Fruit fly (Drosophila melanogaster): Measurements from ENCODE around the gene Obp18a.
A peak's percentile ranks its signal among the peaks of the same experiment; 100 is the strongest.

Gene Obp18a

dm6 chrX:19154998-19155397 lies 19.3 kb upstream of the Obp18a start (continued):
- TF ChIP-seq CG15696 (tag; optimal IDR thresholded peaks at IDR 0.05) (peak; percentile 92), CG17612 (GFP tag; IDR thresholded peaks at IDR 0.05) (peak; percentile 44; the same call in 1 of the 2 replicates), CG43689 (GFP tag; IDR thresholded peaks at IDR 0.05) (no peak), Oli (tag; optimal IDR thresholded peaks at IDR 0.05) (peak; percentile 87), Camta (GFP tag; optimal IDR thresholded peaks at IDR 0.05) (peak; percentile 86), Lpt (GFP tag; optimal IDR thresholded peaks at IDR 0.05) (no peak), vnd (GFP tag; IDR thresholded peaks at IDR 0.05; ENCODE audit: partially characterized antibody) (no peak), lilli (GFP tag; optimal IDR thresholded peaks at IDR 0.05) (peak; percentile 81), Mad (GFP tag; optimal IDR thresholded peaks at IDR 0.05) (peak; percentile 75), CG16813 (GFP tag; IDR thresholded peaks at IDR 0.05; ENCODE audit: partially characterized antibody) (no peak), en (GFP tag; optimal IDR thresholded peaks at IDR 0.05) (peak; percentile 68), Blimp-1 (GFP tag; optimal IDR thresholded peaks at IDR 0.05) (peak; percentile 92), CG7372 (GFP tag; IDR thresholded peaks at IDR 0.05) (peak; percentile 56; the same call in 1 of the 2 replicates), usp (GFP tag; optimal IDR thresholded peaks at IDR 0.05) (no peak), Usf (GFP tag; optimal IDR thresholded peaks at IDR 0.05) (peak; percentile 71), Dad (GFP tag; optimal IDR thresholded peaks at IDR 0.05) (peak; percentile 89), Myb (GFP tag; optimal IDR thresholded peaks at IDR 0.05) (peak; percentile 48), pita (GFP tag; optimal IDR thresholded peaks at IDR 0.05) (no peak), inv (GFP tag; IDR thresholded peaks at IDR 0.05; ENCODE audit: partially characterized antibody) (no peak), zen2 (GFP tag; IDR thresholded peaks at IDR 0.05; ENCODE audit: partially characterized antibody) (no peak), sqz (GFP tag; optimal IDR thresholded peaks at IDR 0.05) (peak; percentile 36), ems (GFP tag; optimal IDR thresholded peaks at IDR 0.05) (peak; percentile 85), yki (optimal IDR thresholded peaks at IDR 0.05) (no peak), sim (GFP tag; IDR thresholded peaks at IDR 0.05) (peak; percentile 88), tup (GFP tag; optimal IDR thresholded peaks at IDR 0.05) (peak; percentile 55), CG16863 (GFP tag; optimal IDR thresholded peaks at IDR 0.05) (peak; percentile 89), CG17912 (GFP tag; optimal IDR thresholded peaks at IDR 0.05) (no peak), gcm2 (GFP tag; optimal IDR thresholded peaks at IDR 0.05) (peak; percentile 34), hth (optimal IDR thresholded peaks at IDR 0.05) (no peak), gro (GFP tag; optimal IDR thresholded peaks at IDR 0.05) (peak; percentile 58), stwl (tag; optimal IDR thresholded peaks at IDR 0.05) (peak; percentile 55), Dll (GFP tag; IDR thresholded peaks at IDR 0.05; ENCODE audit: partially characterized antibody) (no peak), CG11696 (GFP tag; IDR thresholded peaks at IDR 0.05) (no peak), grn (GFP tag; optimal IDR thresholded peaks at IDR 0.05) (peak; percentile 35), CTCF (GFP tag; optimal IDR thresholded peaks at IDR 0.05) (peak; percentile 3), Six4 (GFP tag; optimal IDR thresholded peaks at IDR 0.05) (peak; percentile 82), Fer2 (tag; optimal IDR thresholded peaks at IDR 0.05) (no peak), Eip74EF (GFP tag; optimal IDR thresholded peaks at IDR 0.05) (peak in 1 of 2 experiments; percentile 87), toy (GFP tag; IDR thresholded peaks at IDR 0.05) (no peak), HHEX (GFP tag; optimal IDR thresholded peaks at IDR 0.05) (peak; percentile 72), CG4404 (GFP tag; IDR thresholded peaks at IDR 0.05) (peak; percentile 88), phol (tag; optimal IDR thresholded peaks at IDR 0.05) (peak; percentile 91), CG14710 (tag; optimal IDR thresholded peaks at IDR 0.05) (peak; percentile 93), CG8944 (GFP tag; optimal IDR thresholded peaks at IDR 0.05) (peak; percentile 82), Mes4 (GFP tag; optimal IDR thresholded peaks at IDR 0.05) (peak; percentile 89), CG2712 (tag; optimal IDR thresholded peaks at IDR 0.05) (peak; percentile 95), CG13894 (tag; optimal IDR thresholded peaks at IDR 0.05) (no peak), tgo (GFP tag; IDR thresholded peaks at IDR 0.05) (peak; percentile 78), CG13424 (tag; optimal IDR thresholded peaks at IDR 0.05) (peak; percentile 86), her (GFP tag; optimal IDR thresholded peaks at IDR 0.05) (peak; percentile 69), CG10366 (GFP tag; IDR thresholded peaks at IDR 0.05) (peak; percentile 74), tna (GFP tag; IDR thresholded peaks at IDR 0.05; ENCODE audit: partially characterized antibody) (no peak)
